Worm (Caenorhabditis elegans): ENCODE measurements around the gene C17H12.6.
"Not testable (repeated sequence)": the region's sequence is repeated elsewhere in the genome, so short reads cannot be mapped to it uniquely, and the experiment has no call there.

Gene C17H12.6

ce11 chrIV:6834705-6835104 is 12.4 kb upstream of the C17H12.6 start (continued):
- TF ChIP-seq ceh-82 (tag; optimal IDR thresholded peaks at IDR 0.05) (peak in 1 of 3 experiments; percentile 29), mdl-1 (tag; optimal IDR thresholded peaks at IDR 0.05) (no peak), mef-2 (tag; optimal IDR thresholded peaks at IDR 0.05) (no peak), nhr-11 (tag; optimal IDR thresholded peaks at IDR 0.05) (no peak), dsc-1 (tag; optimal IDR thresholded peaks at IDR 0.05) (no peak)

- TF ChIP-seq egl-13 (tag; optimal IDR thresholded peaks at IDR 0.05), result no peak
- no peak for TF ChIP-seq fos-1 (tag; optimal IDR thresholded peaks at IDR 0.05)
- TF ChIP-seq mab-9 (GFP tag; IDR thresholded peaks at IDR 0.05), result 0 out of 2 replicates have a peak, but pooled peaks have one; percentile 8
- TF ChIP-seq nhr-20 (tag; optimal IDR thresholded peaks at IDR 0.05), result no peak
- peak in 1 of 6 experiments; percentile 14 for TF ChIP-seq elt-3 (tag; optimal IDR thresholded peaks at IDR 0.05)
- TF ChIP-seq aha-1 (tag; optimal IDR thresholded peaks at IDR 0.05), result no peak
- TF ChIP-seq ceh-90 (tag; optimal IDR thresholded peaks at IDR 0.05), result no peak
- peak; percentile 47 for TF ChIP-seq blmp-1 (tag; optimal IDR thresholded peaks at IDR 0.05)
- TF ChIP-seq fkh-10 (GFP tag; optimal IDR thresholded peaks at IDR 0.05), result no peak
- TF ChIP-seq swsn-7 (tag; optimal IDR thresholded peaks at IDR 0.05), result no peak
- TF ChIP-seq hlh-17 (GFP tag; optimal IDR thresholded peaks at IDR 0.05; ENCODE audit: borderline replicate concordance), result no peak
- TF ChIP-seq mdl-1 (tag; optimal IDR thresholded peaks at IDR 0.05), result no peak
- TF ChIP-seq zag-1 (tag; optimal IDR thresholded peaks at IDR 0.05), result no peak
- TF ChIP-seq F16B12.6 (tag; optimal IDR thresholded peaks at IDR 0.05), result no peak
- no peak for TF ChIP-seq C16A3.4 (tag; optimal IDR thresholded peaks at IDR 0.05)
Observed at ce11 chrIV:6833617-6834016, 11.3 kb upstream of the C17H12.6 start.

DNA sequence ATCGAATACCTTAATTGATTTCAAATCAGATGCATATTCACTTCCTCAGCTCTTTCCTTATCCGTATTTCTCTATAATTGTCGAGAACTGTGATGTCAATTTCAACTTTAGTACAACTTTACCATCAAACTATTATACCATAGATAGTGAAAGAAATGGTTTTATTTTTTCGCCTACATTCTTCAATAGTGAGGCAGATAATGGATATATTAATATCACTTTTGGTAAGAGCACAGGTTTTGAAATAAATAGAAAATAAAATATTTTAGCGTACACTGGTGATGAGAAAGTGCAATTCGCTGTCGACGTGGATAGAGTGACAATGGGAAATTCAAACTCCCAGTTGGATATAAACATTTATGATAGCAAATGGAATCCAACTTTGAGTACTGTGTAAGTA is 9.9 kb upstream of the C17H12.6 start:
- no peak for TF ChIP-seq unc-130 (tag; optimal IDR thresholded peaks at IDR 0.05)
- no peak for TF ChIP-seq mdl-1 (tag; optimal IDR thresholded peaks at IDR 0.05)
- TF ChIP-seq fos-1 (tag; optimal IDR thresholded peaks at IDR 0.05), result no peak
- TF ChIP-seq pqm-1 (tag; optimal IDR thresholded peaks at IDR 0.05), result no peak
- no peak for TF ChIP-seq aly-2 (tag; optimal IDR thresholded peaks at IDR 0.05)
- TF ChIP-seq dsc-1 (tag; optimal IDR thresholded peaks at IDR 0.05), result no peak

DNA sequence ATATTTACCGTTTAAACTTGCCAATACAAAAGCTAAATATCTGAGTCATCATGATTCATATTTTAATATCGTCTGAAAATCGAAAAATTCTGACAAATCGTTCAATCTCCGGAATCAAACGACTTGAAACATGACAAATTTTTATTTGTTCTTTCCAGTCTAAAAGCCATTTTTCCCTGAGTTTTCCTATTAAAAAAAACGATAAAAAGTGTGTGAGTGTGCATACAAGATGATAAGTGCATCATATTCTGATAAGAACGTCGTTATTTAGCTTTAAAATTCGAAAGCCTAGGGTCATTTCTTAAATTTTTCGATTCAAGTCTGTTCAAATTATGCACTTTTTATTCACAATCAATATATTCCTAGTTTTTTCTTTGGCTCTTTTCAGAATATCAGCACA is 7.6 kb upstream of the C17H12.6 start, which contains the start of gene H20E11.1:
H20E11.1 (plus strand) TSS at position 244 of the 400 bp plus-strand sequence.
- peak; percentile 52 for TF ChIP-seq elt-2 (tag; optimal IDR thresholded peaks at IDR 0.05)
- TF ChIP-seq efl-1 (optimal IDR thresholded peaks at IDR 0.05), result no peak
- no peak for TF ChIP-seq efl-1 (GFP tag; optimal IDR thresholded peaks at IDR 0.05 in 1 of 2)

DNA sequence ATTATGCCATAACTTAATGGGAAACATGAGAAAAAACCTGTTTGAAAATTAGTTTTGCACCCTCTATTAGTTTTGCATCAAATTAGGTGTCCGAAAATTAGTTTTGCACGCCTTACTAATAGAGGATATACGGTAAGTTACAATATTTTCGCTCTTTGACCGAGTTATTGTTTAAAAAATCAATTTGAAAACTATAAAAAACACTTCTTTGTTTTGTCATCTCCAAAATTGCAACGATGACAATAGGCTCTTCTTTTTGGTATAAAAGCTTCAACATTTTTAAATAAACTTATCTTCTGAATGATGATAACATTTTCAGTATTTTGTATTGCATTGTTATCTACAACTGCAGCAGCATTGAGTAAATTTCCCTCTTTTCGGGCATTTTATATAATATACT is 5.2 kb upstream of the C17H12.6 start, which contains the start of gene H20E11.2:
H20E11.2 (plus strand) TSS at position 301 of the 400 bp plus-strand sequence.
- not testable (repeated sequence) for TF ChIP-seq nhr-237 (tag; optimal IDR thresholded peaks at IDR 0.05); snu-23 (GFP tag; optimal IDR thresholded peaks at IDR 0.05); fkh-10 (GFP tag; optimal IDR thresholded peaks at IDR 0.05)

DNA sequence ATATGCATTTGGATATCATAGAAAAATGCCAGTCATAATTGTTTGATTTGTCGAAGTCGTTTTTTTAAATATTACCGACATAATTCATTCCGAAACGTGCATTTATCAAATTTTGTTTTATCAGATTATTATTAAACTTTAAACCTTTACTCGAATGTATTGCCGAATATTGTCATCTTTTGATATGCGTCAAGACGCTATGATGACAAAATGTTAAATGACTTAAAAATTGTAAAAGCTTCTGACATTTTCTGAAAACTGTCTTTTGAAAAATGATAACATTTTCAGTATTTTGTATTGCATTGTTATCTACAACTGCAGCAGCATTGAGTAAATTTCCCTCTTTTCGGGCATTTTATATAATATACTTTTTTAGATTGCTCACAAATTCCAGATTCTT is 2.3 kb upstream of the C17H12.6 start, which contains the start of gene H20E11.3:
H20E11.3 (plus strand) TSS at position 195 of the 400 bp plus-strand sequence.
- TF ChIP-seq irx-1 (tag; optimal IDR thresholded peaks at IDR 0.05), result no peak
- no peak for TF ChIP-seq sptf-1 (tag; optimal IDR thresholded peaks at IDR 0.05)
- TF ChIP-seq nhr-28 (tag; optimal IDR thresholded peaks at IDR 0.05), result no peak
- TF ChIP-seq grh-1 (GFP tag; IDR thresholded peaks at IDR 0.05), result no peak
- TF ChIP-seq nhr-237 (tag; optimal IDR thresholded peaks at IDR 0.05), result no peak
- no peak for TF ChIP-seq aha-1 (tag; optimal IDR thresholded peaks at IDR 0.05)

DNA sequence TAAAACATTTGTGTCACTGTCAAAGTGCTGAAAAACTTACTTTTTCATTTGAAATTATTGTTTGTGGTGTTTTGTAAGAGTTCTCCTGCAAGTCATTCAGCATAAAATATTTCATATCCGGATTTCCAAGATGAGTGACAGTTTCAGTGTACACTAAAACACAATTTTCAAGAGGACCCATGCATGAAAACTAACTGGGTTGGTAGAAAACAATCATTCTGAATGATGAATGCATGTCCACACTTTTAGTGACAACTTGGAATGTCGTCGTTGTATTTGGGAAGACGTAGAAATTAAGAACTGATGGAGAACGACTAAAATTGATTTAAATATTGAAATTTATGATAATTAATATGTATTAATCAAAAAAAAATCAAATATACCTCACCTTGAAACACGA is 597 bp downstream of the C17H12.6 start:
- TF ChIP-seq ceh-63 (GFP tag; optimal IDR thresholded peaks at IDR 0.05), result no peak
- TF ChIP-seq nhr-85 (tag), result peak; percentile 40
